Fruit fly (Drosophila melanogaster) whole organism, embryonic: ENCODE data around the gene CG34284.

Experiments
- Aef1 ChIP-seq: fragments of 200-800 bp; sonication (Bioruptor generic); IDR thresholded peaks from 3 replicates; pipeline ENCODE4 v1.3.6; 2022; ENCODE audit warnings: missing biosample characterization, missing genetic modification characterization
- CG11093 ChIP-seq: fragments of 200-800 bp; sonication (Bioruptor generic); IDR thresholded peaks from 3 replicates; pipeline ENCODE4 v1.3.6; 2022; ENCODE audit warnings: missing biosample characterization, missing genetic modification characterization
- CG13424 ChIP-seq: fragments of 200-800 bp; sonication (Bioruptor generic); optimal IDR thresholded peaks from 2 replicates; lab custom pipeline; 2019; ENCODE audit warnings: missing biosample characterization, mild to moderate bottlenecking, missing genetic modification characterization, moderate library complexity
- CG15601 ChIP-seq: fragments of 200-800 bp; sonication (Bioruptor generic); optimal IDR thresholded peaks from 3 replicates; lab custom pipeline; 2019; ENCODE audit warnings: missing biosample characterization, mild to moderate bottlenecking, missing genetic modification characterization, moderate library complexity
- CG17359 ChIP-seq: fragments of 200-800 bp; sonication (Bioruptor generic); optimal IDR thresholded peaks from 3 replicates; lab custom pipeline; 2018; ENCODE audit warnings: missing biosample characterization, mild to moderate bottlenecking, missing genetic modification characterization, moderate library complexity
- CG17568 ChIP-seq: fragments of 200-800 bp; sonication (Bioruptor generic); optimal IDR thresholded peaks from 2 replicates; lab custom pipeline; 2018; ENCODE audit warnings: missing biosample characterization, mild to moderate bottlenecking, missing genetic modification characterization, moderate library complexity
- CG1792 ChIP-seq: fragments of 200-800 bp; sonication (Bioruptor generic); optimal IDR thresholded peaks from 2 replicates; lab custom pipeline; 2016; ENCODE audit warnings: missing biosample characterization, missing genetic modification characterization
- CG1832 ChIP-seq: fragments of 200-800 bp; sonication (Bioruptor generic); optimal IDR thresholded peaks from 2 replicates; lab custom pipeline; 2017; ENCODE audit warnings: missing biosample characterization, mild to moderate bottlenecking, missing genetic modification characterization, inconsistent platforms
- CG3163 ChIP-seq: fragments of 200-800 bp; sonication (Bioruptor generic); optimal IDR thresholded peaks from 3 replicates; lab custom pipeline; 2016; ENCODE audit warnings: missing biosample characterization, missing genetic modification characterization
- CG34422 ChIP-seq: fragments of 200-800 bp; sonication (Bioruptor generic); IDR thresholded peaks from 3 replicates; pipeline ENCODE4 v1.3.6; 2022; ENCODE audit warnings: missing biosample characterization, missing genetic modification characterization
- CG43689 ChIP-seq: fragments of 200-800 bp; sonication (Bioruptor generic); IDR thresholded peaks from 2 replicates; pipeline ENCODE4 v1.3.6; 2022; ENCODE audit warnings: missing biosample characterization, missing genetic modification characterization
- CG6791 ChIP-seq: fragments of 200-800 bp; sonication (Bioruptor generic); IDR thresholded peaks from 3 replicates; pipeline ENCODE4 v1.3.6; 2022; ENCODE audit warnings: missing biosample characterization, missing genetic modification characterization; ENCODE audit not compliant: partially characterized antibody
- CG7839 ChIP-seq: fragments of 200-800 bp; sonication (Bioruptor generic); optimal IDR thresholded peaks from 3 replicates; lab custom pipeline; 2018; ENCODE audit warnings: missing biosample characterization, mild to moderate bottlenecking, missing genetic modification characterization, moderate library complexity
- CG7963 ChIP-seq: fragments of 200-800 bp; sonication (Bioruptor generic); IDR thresholded peaks from 3 replicates; pipeline ENCODE4 v1.3.6; 2022; ENCODE audit warnings: missing biosample characterization, missing genetic modification characterization; ENCODE audit not compliant: partially characterized antibody
- CG8359 ChIP-seq: fragments of 200-800 bp; sonication (Bioruptor generic); optimal IDR thresholded peaks from 2 replicates; lab custom pipeline; 2017; ENCODE audit warnings: missing biosample characterization, mild to moderate bottlenecking, missing genetic modification characterization, borderline replicate concordance
- CG8388 ChIP-seq: fragments of 200-800 bp; sonication (Bioruptor generic); optimal IDR thresholded peaks from 2 replicates; lab custom pipeline; 2019; ENCODE audit warnings: missing biosample characterization, mild to moderate bottlenecking, missing genetic modification characterization, moderate library complexity
- CG9215 ChIP-seq: fragments of 200-800 bp; sonication (Bioruptor generic); IDR thresholded peaks from 2 replicates; pipeline ENCODE4 v1.3.6; 2022; ENCODE audit warnings: missing biosample characterization, missing genetic modification characterization
- CTCF ChIP-seq: fragments of 200-800 bp; sonication (Bioruptor generic); optimal IDR thresholded peaks from 2 replicates; lab custom pipeline; 2017; ENCODE audit warnings: missing biosample characterization, mild to moderate bottlenecking, missing genetic modification characterization, moderate library complexity
- Deaf1 ChIP-seq: fragments of 200-800 bp; optimal IDR thresholded peaks from 3 replicates; lab custom pipeline; 2019; ENCODE audit warnings: missing biosample characterization, mild to moderate bottlenecking, missing genetic modification characterization, moderate library complexity
- Doc2 ChIP-seq: fragments of 200-800 bp; sonication (Bioruptor generic); IDR thresholded peaks from 2 replicates; pipeline ENCODE4 v1.3.6; 2022; ENCODE audit warnings: missing biosample characterization, missing genetic modification characterization
- Drgx ChIP-seq: fragments of 200-800 bp; sonication (Bioruptor generic); IDR thresholded peaks from 2 replicates; pipeline ENCODE4 v1.3.6; 2022; ENCODE audit warnings: missing biosample characterization, missing genetic modification characterization
- ERR ChIP-seq: fragments of 200-800 bp; sonication (Bioruptor generic); optimal IDR thresholded peaks from 2 replicates; lab custom pipeline; 2016; ENCODE audit warnings: missing biosample characterization, missing genetic modification characterization
- Lpt ChIP-seq: fragments of >200 bp; optimal IDR thresholded peaks from 2 replicates; lab custom pipeline; 2018; ENCODE audit warnings: missing biosample characterization, missing genetic modification characterization
- Max ChIP-seq: fragments of 200-800 bp; sonication (Bioruptor generic); optimal IDR thresholded peaks from 2 replicates; lab custom pipeline; 2016; ENCODE audit warnings: missing biosample characterization, mild to moderate bottlenecking, missing genetic modification characterization
- NK7.1 ChIP-seq: fragments of 200-800 bp; sonication (Bioruptor generic); optimal IDR thresholded peaks from 3 replicates; lab custom pipeline; 2016; ENCODE audit warnings: missing biosample characterization, missing genetic modification characterization
- Nf-YC ChIP-seq: fragments of 200-800 bp; optimal IDR thresholded peaks from 3 replicates; lab custom pipeline; 2019; ENCODE audit warnings: missing biosample characterization, mild to moderate bottlenecking, missing genetic modification characterization, moderate library complexity
- Opbp ChIP-seq: fragments of 200-800 bp; sonication (Bioruptor generic); IDR thresholded peaks from 3 replicates; pipeline ENCODE4 v1.3.6; 2022; ENCODE audit warnings: missing biosample characterization, missing genetic modification characterization; ENCODE audit not compliant: partially characterized antibody
- Ptx1 ChIP-seq: fragments of 200-800 bp; sonication (Bioruptor generic); IDR thresholded peaks from 2 replicates; pipeline ENCODE4 v1.3.6; 2022; ENCODE audit warnings: missing biosample characterization, missing genetic modification characterization
- Stat92E ChIP-seq, 3 experiments: fragments of >200 bp in 2 of 3; fragments of 200-800 bp in 1 of 3; sonication (Bioruptor generic) in 1 of 3; optimal IDR thresholded peaks; 2 replicates each; lab custom pipeline; 2017 to 2019; ENCODE audit warnings: missing biosample characterization in 3 of 3, missing genetic modification characterization in 3 of 3, mild to moderate bottlenecking in 1 of 3, moderate library complexity in 1 of 3
- Taf1 ChIP-seq: fragments of 200-800 bp; sonication (Bioruptor generic); IDR thresholded peaks from 2 replicates; pipeline ENCODE4 v1.3.6; 2022; ENCODE audit warnings: missing biosample characterization, missing genetic modification characterization
- Usf ChIP-seq: fragments of 200-800 bp; sonication (Bioruptor generic); optimal IDR thresholded peaks from 2 replicates; lab custom pipeline; 2017; ENCODE audit warnings: missing genotype, missing biosample characterization, missing genetic modification characterization
- YL-1 ChIP-seq: fragments of 200-800 bp; sonication (Bioruptor generic); optimal IDR thresholded peaks from 3 replicates; lab custom pipeline; 2017; ENCODE audit warnings: missing biosample characterization, mild to moderate bottlenecking, missing genetic modification characterization
- abd-A ChIP-seq: fragments of 200-800 bp; sonication (Bioruptor generic); optimal IDR thresholded peaks from 3 replicates; lab custom pipeline; 2019; ENCODE audit warnings: missing biosample characterization, mild to moderate bottlenecking, missing genetic modification characterization, moderate library complexity
- ac ChIP-seq: fragments of 200-800 bp; sonication (Bioruptor generic); optimal IDR thresholded peaks from 3 replicates; lab custom pipeline; 2017; ENCODE audit warnings: missing biosample characterization, mild to moderate bottlenecking, missing genetic modification characterization
- dati ChIP-seq: fragments of 200-800 bp; sonication (Bioruptor generic); IDR thresholded peaks from 2 replicates; pipeline ENCODE4 v1.3.6; 2022; ENCODE audit warnings: missing biosample characterization, missing genetic modification characterization
- fd64A ChIP-seq: fragments of 200-800 bp; sonication (Bioruptor generic); optimal IDR thresholded peaks from 3 replicates; lab custom pipeline; 2018; ENCODE audit warnings: missing biosample characterization, mild to moderate bottlenecking, missing genetic modification characterization
- gce ChIP-seq: fragments of 200-800 bp; sonication (Bioruptor generic); IDR thresholded peaks from 3 replicates; pipeline ENCODE4 v1.3.6; 2022; ENCODE audit warnings: missing biosample characterization, missing genetic modification characterization
- gsb ChIP-seq: fragments of 200-800 bp; sonication (Bioruptor generic); IDR thresholded peaks from 2 replicates; pipeline ENCODE4 v1.3.6; 2022; ENCODE audit warnings: missing biosample characterization, missing genetic modification characterization
- gt ChIP-seq: fragments of 200-800 bp; sonication (Bioruptor generic); IDR thresholded peaks from 2 replicates; pipeline ENCODE4 v1.3.6; 2022; ENCODE audit warnings: missing biosample characterization, missing genetic modification characterization
- h ChIP-seq: fragments of >200 bp; optimal IDR thresholded peaks from 2 replicates; lab custom pipeline; 2017
- klu ChIP-seq: fragments of 200-800 bp; sonication (Bioruptor generic); IDR thresholded peaks from 2 replicates; pipeline ENCODE4 v1.3.6; 2022; ENCODE audit warnings: missing biosample characterization, missing genetic modification characterization
- lov ChIP-seq, 2 experiments: fragments of 200-800 bp in 1 of 2; fragments of >200 bp in 1 of 2; sonication (Bioruptor generic) in 1 of 2; IDR thresholded peaks in 1 of 2; optimal IDR thresholded peaks in 1 of 2; 2 replicates in 1 of 2; 3 replicates in 1 of 2; pipeline versions ENCODE4 v1.3.6 to Lab custom; 2017 to 2022; ENCODE audit warnings: missing biosample characterization in 1 of 2, missing genetic modification characterization in 1 of 2
- ranshi ChIP-seq: fragments of 200-800 bp; sonication (Bioruptor generic); IDR thresholded peaks from 2 replicates; pipeline ENCODE4 v1.3.6; 2022; ENCODE audit warnings: missing biosample characterization, missing genetic modification characterization
- row ChIP-seq: fragments of 200-800 bp; sonication (Bioruptor generic); IDR thresholded peaks from 3 replicates; pipeline ENCODE4 v1.3.6; 2022; ENCODE audit warnings: missing biosample characterization, missing genetic modification characterization
- sd ChIP-seq: fragments of 200-800 bp; sonication (Bioruptor generic); optimal IDR thresholded peaks from 3 replicates; lab custom pipeline; 2018; ENCODE audit warnings: missing biosample characterization, mild to moderate bottlenecking, missing genetic modification characterization, moderate library complexity
- sens ChIP-seq: fragments of 200-800 bp; sonication (Bioruptor generic); peaks from one replicate; lab custom pipeline; 2016; ENCODE audit warnings: missing biosample characterization, missing genetic modification characterization
- shn ChIP-seq: fragments of 200-800 bp; sonication (Bioruptor generic); optimal IDR thresholded peaks from 3 replicates; lab custom pipeline; 2016; ENCODE audit warnings: missing biosample characterization, missing genetic modification characterization
- slbo ChIP-seq: fragments of 200-800 bp; sonication (Bioruptor generic); IDR thresholded peaks from 2 replicates; pipeline ENCODE4 v1.3.6; 2022; ENCODE audit warnings: missing biosample characterization, missing genetic modification characterization
- ssp ChIP-seq: fragments of 200-800 bp; sonication (Bioruptor generic); IDR thresholded peaks from 2 replicates; pipeline ENCODE4 v1.3.6; 2022; ENCODE audit warnings: missing biosample characterization, missing genetic modification characterization
- stc ChIP-seq: fragments of 200-800 bp; sonication (Bioruptor generic); IDR thresholded peaks from 2 replicates; pipeline ENCODE4 v1.3.6; 2022; ENCODE audit warnings: missing biosample characterization, missing genetic modification characterization
- tup ChIP-seq: fragments of 200-800 bp; sonication (Bioruptor generic); optimal IDR thresholded peaks from 2 replicates; lab custom pipeline; 2016; ENCODE audit warnings: missing biosample characterization, mild to moderate bottlenecking, missing genetic modification characterization, moderate library complexity
- vvl ChIP-seq: fragments of 200-800 bp; sonication (Bioruptor generic); IDR thresholded peaks from 2 replicates; pipeline ENCODE4 v1.3.6; 2022; ENCODE audit warnings: missing biosample characterization, missing genetic modification characterization

Gene CG34284

DNA sequence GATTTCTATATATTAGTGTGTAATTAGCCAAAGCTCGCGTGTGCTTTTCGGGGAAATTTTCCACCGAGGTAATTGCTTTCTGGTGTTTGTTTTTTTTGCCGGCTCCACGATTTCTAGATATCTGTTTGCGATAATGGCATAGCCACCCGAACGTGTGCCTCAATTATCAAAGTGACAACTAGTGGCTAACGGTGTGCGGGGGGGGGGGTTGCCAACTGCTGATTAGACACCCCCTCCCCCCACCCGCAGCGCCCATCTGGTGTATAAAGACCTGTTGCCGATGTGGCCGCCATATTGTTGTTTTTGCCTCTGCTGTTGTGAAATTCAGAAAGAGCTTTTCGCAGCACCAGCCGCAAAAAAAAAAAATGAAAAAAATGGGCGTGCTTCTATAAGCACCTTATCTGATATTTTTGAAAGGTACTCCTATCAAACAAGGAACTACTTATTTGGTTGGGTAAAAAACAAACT is 16.2 kb upstream of the CG34284 start (continued):
- no peak for TF ChIP-seq Opbp (GFP tag; lab: Robert Waterston, UW)
- TF ChIP-seq CTCF (GFP tag; lab: Kevin White, UChicago), result no peak
- peak; percentile 43; the same call in 2 of the 3 replicates for TF ChIP-seq Aef1 (GFP tag; lab: Robert Waterston, UW)
- no peak for TF ChIP-seq CG8359 (GFP tag; lab: Kevin White, UChicago)
- no peak for TF ChIP-seq ssp (GFP tag; lab: Robert Waterston, UW)
- TF ChIP-seq CG7839, result no peak
- TF ChIP-seq tup, result no peak
- no peak for TF ChIP-seq Lpt (GFP tag; lab: Kevin White, UChicago)
- TF ChIP-seq ranshi (GFP tag; lab: Robert Waterston, UW), result no peak
- TF ChIP-seq lov (optimal IDR thresholded peaks at IDR 0.05; lab: Kevin White, UChicago), result no peak
- no peak for TF ChIP-seq lov (GFP tag; IDR thresholded peaks at IDR 0.05; lab: Robert Waterston, UW)
- TF ChIP-seq YL-1 (GFP tag; lab: Kevin White, UChicago), result no peak
- no peak for TF ChIP-seq CG3163
- no peak for TF ChIP-seq CG8388 (GFP tag; lab: Kevin White, UChicago)
- no peak for TF ChIP-seq NK7.1
- TF ChIP-seq CG17359 (tag; lab: Kevin White, UChicago), result no peak
- TF ChIP-seq abd-A, result peak; percentile 85
- TF ChIP-seq CG17568 (GFP tag; lab: Kevin White, UChicago), result no peak
- no peak for TF ChIP-seq CG6791 (GFP tag; lab: Robert Waterston, UW)
- TF ChIP-seq gt (GFP tag; lab: Robert Waterston, UW), result no peak
- no peak for TF ChIP-seq CG9215 (GFP tag; lab: Robert Waterston, UW)
- no peak for TF ChIP-seq CG1832 (GFP tag; lab: Kevin White, UChicago)
- no peak for TF ChIP-seq sens (GFP tag; lab: Kevin White, UChicago)
- TF ChIP-seq Stat92E (GFP tag; optimal IDR thresholded peaks at IDR 0.05; lab: Kevin White, UChicago), result no peak
- no peak for TF ChIP-seq CG15601 (tag; lab: Kevin White, UChicago)
- no peak for TF ChIP-seq CG43689 (GFP tag; lab: Robert Waterston, UW)
- no peak for TF ChIP-seq gsb
- 0 out of 2 replicates have a peak, but pooled peaks have one; percentile 27 for TF ChIP-seq Ptx1 (GFP tag; lab: Robert Waterston, UW)
- no peak for TF ChIP-seq Taf1 (GFP tag; lab: Robert Waterston, UW)
- TF ChIP-seq Max (GFP tag; lab: Kevin White, UChicago), result no peak
- TF ChIP-seq ac (GFP tag; lab: Kevin White, UChicago), result no peak
- TF ChIP-seq Drgx (GFP tag; lab: Robert Waterston, UW), result peak; percentile 29; the same call in 1 of the 2 replicates
- no peak for TF ChIP-seq gce (GFP tag; lab: Robert Waterston, UW)
- TF ChIP-seq row, result no peak
- TF ChIP-seq h (lab: Kevin White, UChicago), result no peak
- TF ChIP-seq Deaf1, result peak; percentile 46
- no peak for TF ChIP-seq CG1792 (GFP tag; lab: Kevin White, UChicago)
- no peak for TF ChIP-seq klu (GFP tag; lab: Robert Waterston, UW)
- peak; percentile 46 for TF ChIP-seq slbo (GFP tag; lab: Robert Waterston, UW)
- TF ChIP-seq Doc2 (GFP tag; lab: Robert Waterston, UW), result no peak
- TF ChIP-seq Nf-YC (tag; lab: Kevin White, UChicago), result peak; percentile 43
- TF ChIP-seq stc (GFP tag; lab: Robert Waterston, UW), result no peak
- TF ChIP-seq CG13424, result no peak
- TF ChIP-seq CG34422 (GFP tag; lab: Robert Waterston, UW), result peak; percentile 58; the same call in 1 of the 3 replicates
- TF ChIP-seq CG7963 (GFP tag; lab: Robert Waterston, UW), result no peak
- TF ChIP-seq dati (GFP tag; lab: Robert Waterston, UW), result no peak
- TF ChIP-seq vvl (GFP tag; lab: Robert Waterston, UW), result no peak
- TF ChIP-seq CG11093 (GFP tag; lab: Robert Waterston, UW), result no peak
- TF ChIP-seq Usf (GFP tag; lab: Kevin White, UChicago), result no peak
- peak; percentile 77 for TF ChIP-seq sd (tag; lab: Kevin White, UChicago)
- TF ChIP-seq ERR (GFP tag; lab: Kevin White, UChicago), result no peak
- no peak for TF ChIP-seq shn
- TF ChIP-seq fd64A (GFP tag; lab: Kevin White, UChicago), result no peak
